Worm (Caenorhabditis elegans) whole organism, late embryonic: ENCODE data around the gene C05C8.1.

Experiments used
- C08G9.2 ChIP-seq: sonication (generic microtip); optimal IDR thresholded peaks from 2 replicates; lab custom pipeline; 2016; ENCODE audit warnings: mild to moderate bottlenecking, missing genetic modification characterization, moderate library complexity, missing compliant biosample characterization
- F13H6.1 ChIP-seq: sonication (generic microtip); optimal IDR thresholded peaks from 2 replicates; lab custom pipeline; 2016; ENCODE audit warnings: missing genetic modification characterization, missing compliant biosample characterization
- Y22D7AL.16 ChIP-seq: sonication (generic microtip); optimal IDR thresholded peaks from 2 replicates; lab custom pipeline; 2016; ENCODE audit warnings: missing genetic modification characterization, missing compliant biosample characterization
- ceh-18 ChIP-seq: sonication (generic microtip); optimal IDR thresholded peaks from 2 replicates; lab custom pipeline; 2016; ENCODE audit warnings: missing genetic modification characterization, missing compliant biosample characterization
- ceh-2 ChIP-seq: sonication (generic microtip); optimal IDR thresholded peaks from 2 replicates; lab custom pipeline; 2016; ENCODE audit warnings: missing genotype, missing genetic modification characterization, missing compliant biosample characterization
- ceh-45 ChIP-seq: fragments of 200-800 bp; sonication (Bioruptor generic); IDR thresholded peaks from 2 replicates; pipeline ENCODE4 v1.3.6; 2022; ENCODE audit warnings: missing genetic modification reagents, missing genetic modification characterization, missing compliant biosample characterization
- ceh-6 ChIP-seq: fragments of 200-800 bp; sonication (Bioruptor generic); optimal IDR thresholded peaks from 2 replicates; lab custom pipeline; 2018; ENCODE audit warnings: mild to moderate bottlenecking, missing genetic modification characterization, missing compliant biosample characterization
- ceh-9 ChIP-seq: sonication (generic microtip); optimal IDR thresholded peaks from 2 replicates; lab custom pipeline; 2016; ENCODE audit warnings: mild to moderate bottlenecking, missing genetic modification characterization, inconsistent platforms, missing compliant biosample characterization
- dmd-4 ChIP-seq: sonication (generic microtip); optimal IDR thresholded peaks from 2 replicates; lab custom pipeline; 2016; ENCODE audit warnings: borderline replicate concordance, missing genetic modification characterization, missing compliant biosample characterization
- elt-2 ChIP-seq: sonication (generic microtip); optimal IDR thresholded peaks from 2 replicates; lab custom pipeline; 2016; ENCODE audit warnings: missing genetic modification reagents, missing genetic modification characterization, missing compliant biosample characterization
- elt-4 ChIP-seq: sonication (generic microtip); optimal IDR thresholded peaks from 2 replicates; lab custom pipeline; 2016; ENCODE audit warnings: missing genetic modification characterization, missing compliant biosample characterization
- ets-4 ChIP-seq: sonication (generic microtip); optimal IDR thresholded peaks from 2 replicates; lab custom pipeline; 2016; ENCODE audit warnings: missing genetic modification characterization, missing compliant biosample characterization
- hlh-13 ChIP-seq: fragments of 200-800 bp; sonication (Bioruptor generic); optimal IDR thresholded peaks from 2 replicates; lab custom pipeline; 2018; ENCODE audit warnings: mild to moderate bottlenecking, missing genetic modification characterization, missing compliant biosample characterization
- hlh-30 ChIP-seq: sonication (generic microtip); optimal IDR thresholded peaks from 2 replicates; lab custom pipeline; 2017; ENCODE audit warnings: antibody characterized with exemption, missing genetic modification characterization, missing compliant biosample characterization; ENCODE audit not compliant: insufficient read depth
- hlh-8 ChIP-seq: sonication (generic microtip); optimal IDR thresholded peaks from 2 replicates; lab custom pipeline; 2016; ENCODE audit warnings: missing genotype, missing genetic modification characterization, missing compliant biosample characterization
- lim-6 ChIP-seq: sonication (generic microtip); optimal IDR thresholded peaks from 2 replicates; lab custom pipeline; 2016; ENCODE audit warnings: missing genetic modification characterization, missing compliant biosample characterization
- lin-11 ChIP-seq: fragments of 200-800 bp; sonication (Bioruptor generic); optimal IDR thresholded peaks from 2 replicates; lab custom pipeline; 2018; ENCODE audit warnings: mild to moderate bottlenecking, missing genetic modification characterization, missing compliant biosample characterization
- madf-2 ChIP-seq: sonication (generic microtip); optimal IDR thresholded peaks from 2 replicates; lab custom pipeline; 2017; ENCODE audit warnings: missing genetic modification characterization, missing compliant biosample characterization
- nfya-1 ChIP-seq: sonication (generic microtip); optimal IDR thresholded peaks from 2 replicates; lab custom pipeline; 2017; ENCODE audit warnings: missing genetic modification characterization, mild to moderate bottlenecking, missing compliant biosample characterization, antibody characterized with exemption, moderate library complexity
- odd-2 ChIP-seq: sonication (generic microtip); optimal IDR thresholded peaks from 2 replicates; lab custom pipeline; 2017; ENCODE audit warnings: antibody characterized with exemption, mild to moderate bottlenecking, missing genetic modification characterization, missing compliant biosample characterization
- pag-3 ChIP-seq: sonication (generic microtip); optimal IDR thresholded peaks from 2 replicates; lab custom pipeline; 2016; ENCODE audit warnings: missing compliant biosample characterization, missing genetic modification characterization, borderline replicate concordance
- pat-9 ChIP-seq: fragments of 200-800 bp; sonication (Bioruptor generic); optimal IDR thresholded peaks from 2 replicates; lab custom pipeline; 2018; ENCODE audit warnings: mild to moderate bottlenecking, missing genetic modification characterization, moderate library complexity, missing compliant biosample characterization
- pqm-1 ChIP-seq: sonication (generic microtip); optimal IDR thresholded peaks from 2 replicates; lab custom pipeline; 2016; ENCODE audit warnings: missing genetic modification characterization, missing compliant biosample characterization
- pros-1 ChIP-seq: fragments of 150-350 bp; optimal IDR thresholded peaks from 2 replicates; lab custom pipeline; 2014; ENCODE audit warnings: missing biosample characterization, missing genetic modification reagents, missing genetic modification characterization
- rnt-1 ChIP-seq: sonication (generic microtip); optimal IDR thresholded peaks from 2 replicates; lab custom pipeline; 2016; ENCODE audit warnings: missing genetic modification characterization, missing compliant biosample characterization
- sdc-2 ChIP-seq: sonication (generic microtip); optimal IDR thresholded peaks from 2 replicates; lab custom pipeline; 2016; ENCODE audit warnings: missing genotype, missing genetic modification characterization, missing compliant biosample characterization
- sox-4 ChIP-seq: sonication (generic microtip); optimal IDR thresholded peaks from 2 replicates; lab custom pipeline; 2017; ENCODE audit warnings: mild to moderate bottlenecking, missing genetic modification characterization, inconsistent platforms, missing compliant biosample characterization
- syd-9 ChIP-seq: sonication (generic microtip); optimal IDR thresholded peaks from 2 replicates; lab custom pipeline; 2016; ENCODE audit warnings: mild to moderate bottlenecking, missing genetic modification characterization, moderate library complexity, missing compliant biosample characterization
- unc-3 ChIP-seq, 2 experiments: fragments of 200-800 bp in 1 of 2; sonication (Bioruptor generic) in 1 of 2; sonication (generic microtip) in 1 of 2; conservative IDR thresholded peaks in 1 of 2; optimal IDR thresholded peaks in 1 of 2; 2 replicates each; pipeline versions ENCODE4 v1.3.6 to Lab custom; 2016 to 2022; ENCODE audit warnings: missing compliant biosample characterization in 2 of 2, missing genetic modification characterization in 2 of 2, missing genetic modification reagents in 1 of 2
- unc-42 ChIP-seq: sonication (generic microtip); optimal IDR thresholded peaks from 2 replicates; lab custom pipeline; 2016; ENCODE audit warnings: missing genotype, missing genetic modification characterization, missing compliant biosample characterization
- unc-55 ChIP-seq: sonication (generic microtip); optimal IDR thresholded peaks from 2 replicates; lab custom pipeline; 2017; ENCODE audit warnings: missing biosample characterization, missing genetic modification reagents, missing genetic modification characterization
- unc-86 ChIP-seq: sonication (generic microtip); optimal IDR thresholded peaks from 2 replicates; lab custom pipeline; 2016; ENCODE audit warnings: missing genetic modification characterization, missing compliant biosample characterization
- ztf-16 ChIP-seq: sonication (generic microtip); optimal IDR thresholded peaks from 2 replicates; lab custom pipeline; 2017; ENCODE audit warnings: missing genetic modification characterization, missing compliant biosample characterization

The C05C8.1 gene

DNA sequence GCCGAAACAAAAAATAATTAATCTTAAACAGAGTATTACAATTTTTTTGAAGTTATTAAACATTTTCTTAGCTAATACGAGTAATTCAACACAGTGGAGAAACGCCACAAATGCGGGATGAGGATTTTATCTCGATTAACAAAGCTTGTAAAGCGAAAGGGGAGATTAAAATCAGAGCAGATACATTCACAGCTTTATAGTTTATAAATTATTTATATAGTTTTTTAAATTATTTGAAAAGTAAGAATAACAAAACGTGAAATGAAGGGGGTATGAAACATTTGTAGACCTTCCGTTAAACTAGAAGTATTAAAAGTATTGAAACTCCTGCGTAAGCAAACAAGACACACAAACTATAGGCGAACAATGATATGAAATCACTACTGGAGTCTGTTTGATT is 15.5 kb downstream of the C05C8.1 start, which contains the start of gene C05C8.8 (continued):
- TF ChIP-seq ceh-9 (tag; lab: Kevin White, UChicago) = no peak

DNA sequence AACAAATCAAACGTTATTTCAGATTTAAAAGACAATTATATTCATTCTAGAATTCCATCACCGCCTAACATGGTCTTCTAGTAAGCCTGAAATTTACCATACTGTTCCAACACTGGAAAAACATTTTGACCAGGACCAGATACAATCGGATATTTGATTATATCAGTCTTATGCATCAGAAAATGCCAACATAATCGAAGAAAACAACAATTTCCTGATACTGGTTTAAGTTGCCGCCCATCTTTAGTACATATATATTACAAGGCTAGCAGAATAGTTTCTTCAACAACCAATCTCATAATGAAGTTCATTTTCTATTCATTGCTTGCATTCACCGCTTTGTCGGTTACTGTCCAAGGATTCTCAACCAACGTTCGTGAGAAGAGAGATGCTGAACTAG is 19.4 kb downstream of the C05C8.1 start, which contains the start of gene C13A2.12:
Gene C13A2.12 (plus strand): TSS at position 301 of the 400 bp plus-strand sequence.
- no peak for TF ChIP-seq elt-4 (tag; lab: Kevin White, UChicago)
- TF ChIP-seq sdc-2 (tag; lab: Kevin White, UChicago) = no peak
- no peak for TF ChIP-seq unc-3 (GFP tag; conservative IDR thresholded peaks at IDR 0.05; lab: Robert Waterston, UW)
- TF ChIP-seq unc-3 (tag; optimal IDR thresholded peaks at IDR 0.05; lab: Kevin White, UChicago) = no peak
- TF ChIP-seq, all 69 proteins: peak for 0

DNA sequence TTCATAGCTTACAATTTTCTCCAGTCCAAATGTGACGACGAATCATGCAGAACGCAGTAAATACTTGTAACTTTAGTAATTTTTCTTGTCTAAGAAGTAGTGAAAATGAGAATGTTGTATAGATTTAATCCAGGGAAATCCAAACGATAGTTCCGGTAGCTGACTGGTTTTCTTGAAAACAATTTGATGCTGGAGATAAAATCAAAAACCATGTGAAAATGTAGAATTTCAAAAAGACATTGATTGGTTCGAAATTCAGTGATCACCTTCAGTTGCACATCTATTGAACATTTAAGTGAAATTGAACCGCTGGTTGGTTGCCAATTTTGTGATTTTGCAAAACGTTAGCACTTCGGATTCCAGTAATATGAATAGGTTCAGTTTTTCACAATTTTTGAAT is 24.5 kb downstream of the C05C8.1 start, which contains the start of gene C13A2.9:
Gene C13A2.9 (minus strand): TSS at position 101 of the 400 bp plus-strand sequence.
- TF ChIP-seq nfya-1 (tag; lab: Kevin White, UChicago) = no peak
- no peak for TF ChIP-seq C08G9.2 (tag; lab: Kevin White, UChicago)
- TF ChIP-seq lin-11 (tag; lab: Kevin White, UChicago) = no peak
- TF ChIP-seq Y22D7AL.16 = no peak
- no peak for TF ChIP-seq hlh-13 (GFP tag; lab: Kevin White, UChicago)
- TF ChIP-seq ceh-2 (tag; lab: Kevin White, UChicago) = no peak
- no peak for TF ChIP-seq hlh-30 (tag; lab: Kevin White, UChicago)
- TF ChIP-seq pat-9 (tag; lab: Kevin White, UChicago) = no peak
- no peak for TF ChIP-seq ceh-45

DNA sequence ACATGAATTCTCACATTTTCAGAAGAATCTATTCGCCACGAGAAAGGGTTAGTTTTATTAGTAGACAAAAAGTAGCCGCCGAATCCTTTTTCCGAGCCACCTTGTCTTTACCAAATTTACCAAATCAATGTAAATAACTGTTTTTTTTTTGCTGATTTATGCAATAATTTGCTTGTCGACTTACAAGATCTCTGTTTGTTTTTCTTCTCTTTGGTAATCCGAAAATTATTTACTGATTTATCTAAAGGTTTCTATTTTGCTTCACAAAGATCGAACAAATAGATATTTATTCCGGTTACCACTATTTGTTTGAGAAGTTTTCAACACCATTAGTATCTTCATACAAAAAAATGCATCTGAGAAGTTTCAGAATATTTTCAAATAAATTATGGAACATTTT is 26.4 kb downstream of the C05C8.1 start, which contains the start of gene C13A2.7:
Gene C13A2.7 (plus strand): TSS at position 301 of the 400 bp plus-strand sequence.
- TF ChIP-seq lim-6 (tag; lab: Kevin White, UChicago) (no peak), sox-4 (tag; lab: Kevin White, UChicago) (no peak), elt-4 (tag; lab: Kevin White, UChicago) (no peak), pag-3 (tag; lab: Kevin White, UChicago) (no peak), unc-55 (GFP tag; lab: Kevin White, UChicago) (no peak), nfya-1 (tag; lab: Kevin White, UChicago) (no peak), odd-2 (tag; lab: Kevin White, UChicago) (no peak), ceh-45 (no peak), rnt-1 (tag; lab: Kevin White, UChicago) (no peak), unc-42 (tag; lab: Kevin White, UChicago) (no peak), elt-2 (tag; lab: Kevin White, UChicago) (no peak), F13H6.1 (tag; lab: Kevin White, UChicago) (no peak), madf-2 (tag; lab: Kevin White, UChicago) (no peak)
- TF ChIP-seq, all 69 proteins: peak for 0

DNA sequence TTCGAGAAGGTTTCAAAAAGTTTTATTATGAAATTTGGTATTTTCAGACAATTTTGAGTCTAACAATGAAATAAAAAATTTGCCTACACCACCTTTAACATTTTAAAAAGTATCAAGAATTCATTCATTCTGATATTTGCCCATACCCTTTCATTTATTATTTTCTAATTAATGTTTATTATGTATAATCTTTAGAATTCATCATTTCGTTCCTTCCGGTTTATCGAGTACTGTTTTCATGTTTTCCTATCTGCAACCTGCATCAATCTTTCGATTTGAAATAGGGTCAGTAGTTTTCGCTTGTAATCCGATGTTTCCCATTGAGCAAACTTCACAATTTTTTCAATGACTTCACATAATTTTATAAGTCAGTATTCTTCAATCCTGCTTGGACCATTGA is 29.8 kb downstream of the C05C8.1 start, which contains the start of gene C13A2.6:
Gene C13A2.6 (plus strand): TSS at position 301 of the 400 bp plus-strand sequence.
- TF ChIP-seq dmd-4 = no peak
- TF ChIP-seq hlh-30 (tag; lab: Kevin White, UChicago) = no peak
- no peak for TF ChIP-seq hlh-13 (GFP tag; lab: Kevin White, UChicago)
- no peak for TF ChIP-seq unc-86 (tag; lab: Kevin White, UChicago)
- no peak for TF ChIP-seq ceh-18 (tag; lab: Kevin White, UChicago)
- TF ChIP-seq hlh-8 (tag; lab: Kevin White, UChicago) = no peak
- TF ChIP-seq ceh-6 = no peak
- TF ChIP-seq Y22D7AL.16 = no peak
- TF ChIP-seq nfya-1 (tag; lab: Kevin White, UChicago) = no peak
- no peak for TF ChIP-seq unc-55 (GFP tag; lab: Kevin White, UChicago)
- TF ChIP-seq unc-42 (tag; lab: Kevin White, UChicago) = no peak
- TF ChIP-seq sdc-2 (tag; lab: Kevin White, UChicago) = no peak
- TF ChIP-seq pros-1 = no peak
- no peak for TF ChIP-seq pqm-1 (tag; lab: Kevin White, UChicago)
- TF ChIP-seq ztf-16 = no peak
- no peak for TF ChIP-seq syd-9
- TF ChIP-seq ets-4 (tag; lab: Kevin White, UChicago) = no peak
- TF ChIP-seq, all 69 proteins: peak for 0
